Worm (Caenorhabditis elegans): ENCODE data around the gene F59E11.2.

F59E11.2 gene

DNA sequence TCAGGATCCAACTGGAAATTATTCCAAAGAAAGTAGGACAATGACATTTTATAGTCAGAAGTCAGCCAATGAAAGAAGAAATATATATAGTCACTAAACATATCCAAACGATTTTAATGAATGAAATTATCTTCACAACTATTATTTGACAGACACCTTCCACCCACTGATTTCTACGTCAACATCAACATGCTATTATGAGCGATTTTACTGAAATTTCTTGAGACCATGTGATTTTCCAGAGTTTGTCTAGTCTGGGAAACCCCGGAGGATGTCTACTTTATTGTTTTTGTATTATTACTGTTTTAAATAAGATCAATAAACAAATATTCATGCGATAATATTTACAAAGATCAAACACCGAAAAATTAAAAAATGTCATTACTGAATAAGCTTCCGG is 14.3 kb downstream of the F59E11.2 start, which contains the start of gene srt-18:
Gene srt-18 (minus strand): TSS at position 101 of the 400 bp plus-strand sequence.
- TF ChIP-seq nfya-1 (tag; optimal IDR thresholded peaks at IDR 0.05; ENCODE audit: borderline replicate concordance, insufficient read depth) (no peak), mcd-1 (GFP tag; IDR thresholded peaks at IDR 0.05) (no peak)

DNA sequence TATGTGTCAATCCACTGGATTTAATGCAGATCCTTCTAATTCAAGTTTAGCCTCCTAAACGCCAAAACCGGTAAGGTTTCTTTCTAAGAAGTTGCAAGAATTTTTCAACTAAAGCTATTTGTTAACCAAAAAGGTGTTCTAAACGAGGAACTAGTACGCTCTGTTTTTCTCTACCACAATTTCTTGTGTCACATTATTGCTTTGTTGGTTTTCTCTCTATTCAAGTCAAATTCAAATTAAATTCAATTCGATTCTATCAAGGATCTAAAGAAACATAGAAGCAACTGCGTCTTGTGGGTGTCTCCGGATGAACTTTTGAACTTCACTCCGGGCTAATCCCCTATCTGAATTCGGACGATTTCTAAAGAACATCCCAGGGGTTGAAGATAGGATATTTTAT is 15.2 kb downstream of the F59E11.2 start, which contains the start of gene oac-40:
Gene oac-40 (plus strand): TSS at position 301 of the 400 bp plus-strand sequence.
- TF ChIP-seq lin-54 (GFP tag; optimal IDR thresholded peaks at IDR 0.05) (no peak), ama-1 (optimal IDR thresholded peaks at IDR 0.05) (no peak), ama-1 (GFP tag; optimal IDR thresholded peaks at IDR 0.05) (no peak)

- TF ChIP-seq K12H6.12 (tag; optimal IDR thresholded peaks at IDR 0.05) = no peak
- no peak for TF ChIP-seq unc-130 (GFP tag; optimal IDR thresholded peaks at IDR 0.05)
- no peak for TF ChIP-seq let-526 (GFP tag; IDR thresholded peaks at IDR 0.05)
- TF ChIP-seq ztf-3 (GFP tag; optimal IDR thresholded peaks at IDR 0.05) = no peak
- TF ChIP-seq mel-28 (tag; optimal IDR thresholded peaks at IDR 0.05; ENCODE audit: borderline replicate concordance) = no peak
These were observed 17.6 kb downstream of the F59E11.2 start for ce11 chrV:9018871-9019270.

DNA sequence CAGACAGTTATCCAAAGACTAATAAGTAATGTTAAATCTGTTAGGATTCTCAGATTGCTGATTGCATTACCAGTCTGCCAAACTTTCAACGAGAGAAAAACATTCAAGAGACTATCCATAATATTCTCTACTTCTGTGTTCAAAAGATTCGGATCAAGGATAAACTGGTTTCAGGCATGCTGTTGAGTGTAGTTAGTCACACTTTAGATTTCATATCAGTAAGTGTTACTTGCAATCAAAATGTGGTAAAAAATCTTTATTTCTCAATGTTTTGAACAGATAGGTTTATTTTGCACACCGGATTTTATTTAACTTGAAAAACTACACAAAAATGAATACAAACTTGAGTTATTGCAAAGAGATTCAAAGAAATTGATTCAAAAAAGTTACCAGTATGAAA is 20.8 kb downstream of the F59E11.2 start, which contains the start of gene oac-41:
Gene oac-41 (minus strand): TSS at position 101 of the 400 bp plus-strand sequence.
- TF ChIP-seq ets-4 (GFP tag; optimal IDR thresholded peaks at IDR 0.05) = no peak

ce11 chrV:9024713-9025112 is 23.4 kb downstream of the F59E11.2 start, which contains the start of gene bus-1:
Gene bus-1 (minus strand): TSS chrV:9024813.
- TF ChIP-seq nhr-80 (tag; optimal IDR thresholded peaks at IDR 0.05) (no peak), sea-2 (GFP tag; IDR thresholded peaks at IDR 0.05) (no peak), ceh-58 (GFP tag; IDR thresholded peaks at IDR 0.05) (no peak), dox-1 (GFP tag; IDR thresholded peaks at IDR 0.05) (no peak), Y56A3A.18 (GFP tag; IDR thresholded peaks at IDR 0.05) (no peak)

DNA sequence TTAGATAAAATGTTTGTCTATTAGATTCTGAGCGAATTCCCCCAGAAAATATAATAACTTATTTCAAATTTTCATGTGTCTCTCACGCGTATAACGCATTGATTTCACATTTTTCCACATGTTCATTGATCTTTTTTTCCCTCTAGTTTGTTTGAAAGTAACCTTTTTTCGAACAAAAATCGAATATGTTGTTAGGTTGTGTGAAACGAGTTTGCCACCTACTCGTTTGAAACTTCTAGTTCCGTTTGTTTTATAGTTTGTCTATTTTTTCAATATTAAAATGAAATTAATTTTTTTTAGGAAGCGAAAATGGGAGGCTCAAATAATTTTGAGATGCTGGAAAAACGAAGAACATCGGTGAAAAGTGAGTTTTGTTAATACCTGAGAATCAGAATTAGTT is 29.0 kb downstream of the F59E11.2 start, which contains the start of gene C25E10.5:
Gene C25E10.5 (plus strand): TSS at position 301 of the 400 bp plus-strand sequence.
- TF ChIP-seq ztf-28 (GFP tag; IDR thresholded peaks at IDR 0.05) (no peak), dpl-1 (GFP tag; optimal IDR thresholded peaks at IDR 0.05) (no peak), F55B11.4 (tag; optimal IDR thresholded peaks at IDR 0.05; ENCODE audit: borderline replicate concordance, insufficient read depth) (no peak), nfya-1 (tag; optimal IDR thresholded peaks at IDR 0.05; ENCODE audit: borderline replicate concordance, insufficient read depth) (no peak), unc-62 (GFP tag; optimal IDR thresholded peaks at IDR 0.05) (no peak), xnd-1 (tag; optimal IDR thresholded peaks at IDR 0.05) (no peak), D2030.7 (GFP tag; IDR thresholded peaks at IDR 0.05) (no peak), dox-1 (GFP tag; IDR thresholded peaks at IDR 0.05) (no peak), C06A6.2 (GFP tag; conservative IDR thresholded peaks at IDR 0.05) (no peak)

DNA sequence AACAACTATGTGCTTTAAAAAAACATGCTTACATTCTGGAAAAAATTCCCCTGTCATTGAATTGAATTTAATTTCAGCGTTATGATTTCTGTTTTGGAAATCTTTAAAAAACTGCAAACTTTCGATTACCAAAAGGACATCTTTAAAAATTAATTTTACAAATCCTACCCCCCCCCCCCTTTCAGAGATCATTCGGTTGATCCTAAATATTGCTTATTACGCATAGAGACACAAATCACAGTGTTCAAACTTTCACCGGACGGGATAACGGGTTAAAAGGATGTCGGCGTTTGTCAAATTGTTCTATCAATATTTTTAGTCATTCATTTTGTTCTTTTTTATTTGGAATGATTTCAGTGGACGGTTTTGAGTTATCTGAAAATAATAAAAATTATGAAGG is 32.0 kb downstream of the F59E11.2 start, which contains the start of gene C25E10.4:
Gene C25E10.4 (plus strand): TSS at position 301 of the 400 bp plus-strand sequence.
- TF ChIP-seq let-526 (GFP tag; IDR thresholded peaks at IDR 0.05) (no peak), K12H6.12 (tag; optimal IDR thresholded peaks at IDR 0.05) (no peak), attf-6 (GFP tag; IDR thresholded peaks at IDR 0.05) (no peak), tbp1 (GFP tag; optimal IDR thresholded peaks at IDR 0.05) (no peak), rpc-1 (optimal IDR thresholded peaks at IDR 0.05) (no peak), rpc-1 (tag; optimal IDR thresholded peaks at IDR 0.05) (no peak), dox-1 (GFP tag; IDR thresholded peaks at IDR 0.05) (no peak), hmg-1.2 (GFP tag; IDR thresholded peaks at IDR 0.05) (no peak), rec-8 (tag; optimal IDR thresholded peaks at IDR 0.05) (no peak), gei-17 (GFP tag; optimal IDR thresholded peaks at IDR 0.05) (no peak), hsf-1 (GFP tag; IDR thresholded peaks at IDR 0.05) (no peak), Y53G8AR.9 (GFP tag; conservative IDR thresholded peaks at IDR 0.05) (no peak), B0019.2 (GFP tag; conservative IDR thresholded peaks at IDR 0.05) (no peak)

Measured in whole organism, young adult.